Fruit fly (Drosophila melanogaster): ENCODE data around the gene Mkk4.

DNA sequence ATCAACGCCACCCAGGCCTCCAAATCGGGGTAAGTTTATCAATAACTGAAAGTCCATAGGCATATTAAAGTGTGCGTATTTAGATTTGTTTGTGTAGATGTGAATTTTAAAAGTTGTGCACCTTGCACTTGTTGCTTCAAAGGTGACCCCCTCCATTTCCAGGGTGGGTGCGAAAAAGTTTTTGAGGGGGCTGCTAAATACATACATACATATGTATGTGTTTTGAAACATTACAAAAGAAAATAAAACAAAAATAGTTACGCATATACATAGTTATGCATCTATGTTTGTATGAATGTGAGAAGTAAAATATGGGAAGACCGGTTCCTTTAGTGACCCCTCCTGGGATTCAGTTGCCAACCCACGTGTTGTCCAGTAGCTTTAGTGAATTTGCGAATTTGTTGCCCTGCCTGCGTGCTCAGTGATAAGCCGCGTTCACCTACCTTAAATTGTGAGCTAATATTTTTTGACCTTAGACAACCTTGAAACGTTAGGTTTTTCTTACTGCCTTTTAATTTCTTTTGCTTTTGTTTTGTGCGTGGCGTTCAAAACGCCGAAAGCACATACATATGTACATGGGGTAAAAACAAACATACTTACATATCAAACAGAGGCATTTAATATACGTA is 19.4 kb upstream of the Mkk4 start:
- TF ChIP-seq ttk (optimal IDR thresholded peaks at IDR 0.05) (no peak), Myc (optimal IDR thresholded peaks at IDR 0.05) (no peak)

All from Kc167 (cell line).